Worm (Caenorhabditis elegans) whole organism, L4 larva: ENCODE results near the gene C07A9.12.

Source experiments
- D1046.2 ChIP-seq: fragments of 200-800 bp; sonication (Bioruptor generic); IDR thresholded peaks from 2 replicates; pipeline ENCODE4 v1.3.6; 2022; ENCODE audit warnings: missing genetic modification characterization, missing compliant biosample characterization
- F49E8.2 ChIP-seq: sonication (generic microtip); optimal IDR thresholded peaks from 2 replicates; lab custom pipeline; 2016; ENCODE audit warnings: missing compliant biosample characterization, mild to moderate bottlenecking, missing genetic modification characterization, borderline replicate concordance
- T26A8.4 ChIP-seq: fragments of 200-800 bp; sonication (Bioruptor generic); IDR thresholded peaks from 2 replicates; pipeline ENCODE4 v1.3.6; 2022; ENCODE audit warnings: missing genetic modification characterization, missing compliant biosample characterization
- Y5F2A.4 ChIP-seq: fragments of 200-800 bp; sonication (Bioruptor generic); optimal IDR thresholded peaks from 2 replicates; lab custom pipeline; 2018; ENCODE audit warnings: mild to moderate bottlenecking, missing genetic modification characterization, missing compliant biosample characterization
- Y75B8A.6 ChIP-seq: fragments of 200-800 bp; sonication (Bioruptor generic); IDR thresholded peaks from 2 replicates; pipeline ENCODE4 v1.3.6; 2022; ENCODE audit warnings: missing genetic modification reagents, missing genetic modification characterization, missing compliant biosample characterization
- attf-4 ChIP-seq: sonication (generic microtip); optimal IDR thresholded peaks from 3 replicates; lab custom pipeline; 2017; ENCODE audit warnings: missing biosample characterization, missing genetic modification characterization
- ceh-20 ChIP-seq: fragments of 200-800 bp; sonication (Bioruptor generic); IDR thresholded peaks from 2 replicates; pipeline ENCODE4 v1.3.6; 2022; ENCODE audit warnings: missing genetic modification reagents, missing genetic modification characterization, missing compliant biosample characterization
- ceh-62 ChIP-seq: sonication (generic microtip); optimal IDR thresholded peaks from 2 replicates; lab custom pipeline; 2017; ENCODE audit warnings: missing biosample characterization, missing genetic modification characterization
- cey-2 ChIP-seq: sonication (generic microtip); optimal IDR thresholded peaks from 3 replicates; lab custom pipeline; 2017; ENCODE audit warnings: missing genetic modification characterization, mild to moderate bottlenecking, missing compliant biosample characterization, antibody characterized with exemption, borderline replicate concordance; ENCODE audit not compliant: insufficient read depth
- ctbp-1 ChIP-seq: fragments of 200-800 bp; sonication (Bioruptor generic); IDR thresholded peaks from 2 replicates; pipeline ENCODE4 v1.3.6; 2022; ENCODE audit warnings: missing genetic modification reagents, missing genetic modification characterization, missing compliant biosample characterization
- daf-19 ChIP-seq: fragments of 200-800 bp; sonication (Bioruptor generic); conservative IDR thresholded peaks from 2 replicates; pipeline ENCODE4 v1.3.6; 2022; ENCODE audit warnings: missing genetic modification characterization, missing compliant biosample characterization
- duxl-1 ChIP-seq: sonication (generic microtip); optimal IDR thresholded peaks from 2 replicates; lab custom pipeline; 2016; ENCODE audit warnings: mild to moderate bottlenecking, missing genetic modification characterization, moderate library complexity, missing compliant biosample characterization; ENCODE audit not compliant: poor library complexity
- fkh-10 ChIP-seq: fragments of 150-350 bp; optimal IDR thresholded peaks from 2 replicates; lab custom pipeline; 2014; ENCODE audit warnings: missing biosample characterization, missing genetic modification reagents, missing genetic modification characterization
- fos-1 ChIP-seq: fragments of 150-350 bp; optimal IDR thresholded peaks from 2 replicates; lab custom pipeline; 2014; ENCODE audit warnings: missing biosample characterization, missing genetic modification characterization
- hmg-1.1 ChIP-seq: fragments of 200-800 bp; sonication (Bioruptor generic); IDR thresholded peaks from 2 replicates; pipeline ENCODE4 v1.3.6; 2022; ENCODE audit warnings: missing genetic modification reagents, missing genetic modification characterization, missing compliant biosample characterization
- lin-1 ChIP-seq: fragments of 200-800 bp; sonication (Bioruptor generic); IDR thresholded peaks from 2 replicates; pipeline ENCODE4 v1.3.6; 2022; ENCODE audit warnings: missing genetic modification reagents, missing genetic modification characterization, missing compliant biosample characterization
- lin-15B ChIP-seq: fragments of 150-350 bp; sonication (generic microtip); optimal IDR thresholded peaks from 3 replicates; lab custom pipeline; 2014; ENCODE audit warnings: missing biosample characterization, missing genetic modification characterization
- lin-38 ChIP-seq: fragments of 200-800 bp; sonication (Bioruptor generic); IDR thresholded peaks from 2 replicates; pipeline ENCODE4 v1.3.6; 2022; ENCODE audit warnings: missing genetic modification reagents, missing genetic modification characterization, missing compliant biosample characterization
- lir-3 ChIP-seq: sonication (generic microtip); optimal IDR thresholded peaks from 2 replicates; lab custom pipeline; 2016; ENCODE audit warnings: mild to moderate bottlenecking, missing genetic modification characterization, missing compliant biosample characterization
- madf-5 ChIP-seq, 2 experiments: fragments of 200-800 bp; sonication (Bioruptor generic); IDR thresholded peaks; 2 replicates each; pipeline ENCODE4 v1.3.6; 2022; ENCODE audit warnings: missing compliant biosample characterization in 2 of 2, missing genetic modification characterization in 2 of 2
- mdl-1 ChIP-seq, 2 experiments: fragments of 150-350 bp in 1 of 2; sonication (generic microtip) in 1 of 2; optimal IDR thresholded peaks; 2 replicates each; lab custom pipeline; 2014 to 2017; ENCODE audit warnings: missing biosample characterization in 2 of 2, missing genetic modification characterization in 2 of 2
- mdt-29 ChIP-seq: fragments of 200-800 bp; sonication (Bioruptor generic); IDR thresholded peaks from 2 replicates; pipeline ENCODE4 v1.3.6; 2022; ENCODE audit warnings: missing genetic modification reagents, missing genetic modification characterization, missing compliant biosample characterization
- mep-1 ChIP-seq: fragments of 150-350 bp; sonication (generic microtip); optimal IDR thresholded peaks from 3 replicates; lab custom pipeline; 2014; ENCODE audit warnings: missing biosample characterization, missing genetic modification characterization
- nhr-42 ChIP-seq: fragments of 200-800 bp; sonication (Bioruptor generic); IDR thresholded peaks from 2 replicates; pipeline ENCODE4 v1.3.6; 2022; ENCODE audit warnings: missing genetic modification characterization, missing compliant biosample characterization
- nhr-48 ChIP-seq: sonication (generic microtip); optimal IDR thresholded peaks from 2 replicates; lab custom pipeline; 2016; ENCODE audit warnings: mild to moderate bottlenecking, missing genetic modification characterization, missing compliant biosample characterization
- pqm-1 ChIP-seq: sonication (generic microtip); optimal IDR thresholded peaks from 2 replicates; lab custom pipeline; 2017; ENCODE audit warnings: missing biosample characterization, missing genetic modification characterization
- rbr-2 ChIP-seq: sonication (generic microtip); optimal IDR thresholded peaks from 2 replicates; lab custom pipeline; 2016; ENCODE audit warnings: missing genotype, missing genetic modification characterization, missing compliant biosample characterization
- skn-1 ChIP-seq: fragments of 150-350 bp; optimal IDR thresholded peaks from 2 replicates; lab custom pipeline; 2014; ENCODE audit warnings: missing biosample characterization, missing genetic modification characterization
- snpc-1.2 ChIP-seq: fragments of 200-800 bp; sonication (Bioruptor generic); IDR thresholded peaks from 2 replicates; pipeline ENCODE4 v1.3.6; 2022; ENCODE audit warnings: missing genetic modification reagents, missing genetic modification characterization, missing compliant biosample characterization
- snpc-4 ChIP-seq: fragments of 150-350 bp; optimal IDR thresholded peaks from 2 replicates; lab custom pipeline; 2014; ENCODE audit warnings: missing biosample characterization, missing genetic modification characterization
- spr-1 ChIP-seq: sonication (generic microtip); optimal IDR thresholded peaks from 2 replicates; lab custom pipeline; 2016; ENCODE audit warnings: mild to moderate bottlenecking, missing genetic modification characterization, missing compliant biosample characterization
- tra-1 ChIP-seq: fragments of 200-800 bp; sonication (Bioruptor generic); IDR thresholded peaks from 2 replicates; pipeline ENCODE4 v1.3.6; 2022; ENCODE audit warnings: missing genetic modification reagents, missing genetic modification characterization, missing compliant biosample characterization
- unc-39 ChIP-seq: sonication (generic microtip); optimal IDR thresholded peaks from 2 replicates; lab custom pipeline; 2017; ENCODE audit warnings: missing biosample characterization, missing genetic modification characterization
- unc-62 ChIP-seq, 3 experiments: fragments of 150-350 bp in 1 of 3; sonication (generic microtip); optimal IDR thresholded peaks in 2 of 3; peaks in 1 of 3; 1 replicate in 1 of 3; 2 replicates in 2 of 3; lab custom pipeline; 2014 to 2017; ENCODE audit warnings: missing biosample characterization in 3 of 3, missing genetic modification characterization in 3 of 3, missing genetic modification reagents in 3 of 3, missing genotype in 1 of 3
- zag-1 ChIP-seq: fragments of 150-350 bp; optimal IDR thresholded peaks from 2 replicates; lab custom pipeline; 2014; ENCODE audit warnings: missing biosample characterization, missing genetic modification characterization
- zfp-2 ChIP-seq: sonication (generic microtip); optimal IDR thresholded peaks from 2 replicates; lab custom pipeline; 2016; ENCODE audit warnings: mild to moderate bottlenecking, missing genetic modification characterization, missing compliant biosample characterization
- zip-11 ChIP-seq: fragments of 200-800 bp; sonication (Bioruptor generic); IDR thresholded peaks from 2 replicates; pipeline ENCODE4 v1.3.6; 2022; ENCODE audit warnings: missing genetic modification characterization, missing compliant biosample characterization
- zip-2 ChIP-seq: fragments of 150-350 bp; optimal IDR thresholded peaks from 2 replicates; lab custom pipeline; 2014; ENCODE audit warnings: missing biosample characterization, missing genetic modification characterization
- ztf-11 ChIP-seq: fragments of 150-350 bp; optimal IDR thresholded peaks from 2 replicates; lab custom pipeline; 2014; ENCODE audit warnings: missing biosample characterization, missing genetic modification characterization

C07A9.12 gene

ce11 chrIII:9697323-9697722 is 30.0 kb downstream of the C07A9.12 start (continued):
- TF ChIP-seq snpc-1.2 (GFP tag; lab: Robert Waterston, UW) = no peak
- TF ChIP-seq daf-19 (GFP tag; lab: Robert Waterston, UW) = no peak
- TF ChIP-seq zip-2 (tag; lab: Kevin White, UChicago) = no peak
- TF ChIP-seq ceh-20 (GFP tag; lab: Robert Waterston, UW) = peak; percentile 63
- TF ChIP-seq ztf-11 (tag; lab: Kevin White, UChicago) = no peak
- TF ChIP-seq mdt-29 = no peak
- TF ChIP-seq madf-5 (GFP tag; IDR thresholded peaks at IDR 0.05; lab: Robert Waterston, UW) = no peak
- TF ChIP-seq pqm-1 = no peak
- no peak for TF ChIP-seq snpc-4
- TF ChIP-seq T26A8.4 = no peak
- TF ChIP-seq ctbp-1 (GFP tag; lab: Robert Waterston, UW) = 0 out of 2 replicates have a peak, but pooled peaks have one; percentile 24
- TF ChIP-seq lin-15B (tag; lab: Kevin White, UChicago) = no peak
- TF ChIP-seq spr-1 (tag; lab: Kevin White, UChicago) = no peak
- TF ChIP-seq mep-1 (tag; lab: Kevin White, UChicago) = peak; percentile 73
- TF ChIP-seq tra-1 (GFP tag; lab: Robert Waterston, UW) = no peak
- TF ChIP-seq hmg-1.1 = peak; percentile 63
- peak; percentile 58 for TF ChIP-seq fkh-10 (GFP tag; lab: Kevin White, UChicago)
- TF ChIP-seq lin-1 = no peak
- TF ChIP-seq nhr-42 (GFP tag; lab: Robert Waterston, UW) = no peak
- TF ChIP-seq F49E8.2 (tag; lab: Kevin White, UChicago) = no peak
- peak; percentile 66 for TF ChIP-seq rbr-2 (tag; lab: Kevin White, UChicago)
- no peak for TF ChIP-seq lin-38 (GFP tag; lab: Robert Waterston, UW)
- TF ChIP-seq zfp-2 (tag; lab: Kevin White, UChicago) = no peak
- TF ChIP-seq D1046.2 (GFP tag; lab: Robert Waterston, UW) = no peak
- no peak for TF ChIP-seq Y5F2A.4
- TF ChIP-seq mdl-1 (tag; optimal IDR thresholded peaks at IDR 0.05; lab: Kevin White, UChicago) = peak in 1 of 2 experiments; percentile 46
- no peak for TF ChIP-seq fos-1 (tag; lab: Kevin White, UChicago)
- TF ChIP-seq cey-2 (tag; lab: Kevin White, UChicago) = no peak

ce11 chrIII:9696417-9696816 is 30.9 kb downstream of the C07A9.12 start, which contains the start of gene bud-31:
Gene bud-31, minus strand, starts transcription at chrIII:9696517.
- TF ChIP-seq Y75B8A.6 (no peak), zip-11 (GFP tag; lab: Robert Waterston, UW) (no peak), nhr-48 (tag; lab: Kevin White, UChicago) (no peak), duxl-1 (tag; lab: Kevin White, UChicago) (no peak), T26A8.4 (no peak), attf-4 (tag; lab: Kevin White, UChicago) (no peak), spr-1 (tag; lab: Kevin White, UChicago) (no peak), lir-3 (no peak), ceh-62 (no peak), ctbp-1 (GFP tag; lab: Robert Waterston, UW) (no peak), lin-15B (tag; lab: Kevin White, UChicago) (no peak), ceh-20 (GFP tag; lab: Robert Waterston, UW) (no peak), unc-39 (tag; lab: Kevin White, UChicago) (no peak), zag-1 (tag; lab: Kevin White, UChicago) (no peak), unc-62 (GFP tag; optimal IDR thresholded peaks at IDR 0.05 in 1 of 2; lab: Kevin White, UChicago) (no peak), unc-62 (tag; optimal IDR thresholded peaks at IDR 0.05; lab: Kevin White, UChicago) (no peak), skn-1 (no peak), F49E8.2 (tag; lab: Kevin White, UChicago) (no peak)
